Worm (Caenorhabditis elegans): Measurements from ENCODE around the gene ufd-2.

DNA sequence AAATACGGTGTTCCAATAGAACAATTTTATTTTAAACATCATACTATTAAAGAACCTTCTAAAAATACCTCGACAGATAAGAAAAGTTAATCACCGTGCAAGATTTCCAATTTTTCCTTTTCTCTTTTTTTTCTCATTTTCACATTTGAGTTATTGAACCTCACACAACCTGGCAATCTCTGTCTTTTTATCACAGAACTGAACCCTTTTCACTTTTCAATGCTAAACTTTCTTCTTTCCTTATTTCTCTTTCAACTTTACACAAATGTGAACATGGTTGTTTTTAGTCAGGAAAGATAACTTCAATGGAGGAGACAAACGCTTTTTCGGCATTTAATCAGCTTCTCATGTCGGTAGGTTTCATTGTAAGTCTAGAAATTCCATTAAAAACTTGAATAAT, 9.7 kb upstream of the ufd-2 start, which contains the start of gene T05H10.4:
- TF ChIP-seq W03F9.2 (tag; optimal IDR thresholded peaks at IDR 0.05) = no peak
- no peak for TF ChIP-seq him-1 (tag; optimal IDR thresholded peaks at IDR 0.05)
